Worm (Caenorhabditis elegans) whole organism, late embryonic: ENCODE measurements around the gene lido-9.
A peak's percentile ranks its signal among the peaks of the same experiment; 100 is the strongest.

Source experiments
- C08G9.2 ChIP-seq: sonication (generic microtip); optimal IDR thresholded peaks from 2 replicates; lab custom pipeline; 2016; ENCODE audit warnings: mild to moderate bottlenecking, missing genetic modification characterization, moderate library complexity, missing compliant biosample characterization
- F13H6.1 ChIP-seq: sonication (generic microtip); optimal IDR thresholded peaks from 2 replicates; lab custom pipeline; 2016; ENCODE audit warnings: missing genetic modification characterization, missing compliant biosample characterization
- K02D7.2 ChIP-seq: sonication (generic microtip); optimal IDR thresholded peaks from 2 replicates; lab custom pipeline; 2017; ENCODE audit warnings: mild to moderate bottlenecking, missing genetic modification characterization, missing compliant biosample characterization
- T23F11.4 ChIP-seq: fragments of 200-800 bp; sonication (Bioruptor generic); optimal IDR thresholded peaks from 2 replicates; lab custom pipeline; 2018; ENCODE audit warnings: mild to moderate bottlenecking, missing genetic modification characterization, missing compliant biosample characterization
- ama-1 ChIP-seq: fragments of 150-350 bp; optimal IDR thresholded peaks from 2 replicates; lab custom pipeline; 2014
- ceh-14 ChIP-seq: sonication (generic microtip); optimal IDR thresholded peaks from 2 replicates; lab custom pipeline; 2016; ENCODE audit warnings: missing genotype, missing genetic modification characterization, missing compliant biosample characterization
- ceh-19 ChIP-seq: fragments of 200-800 bp; sonication (Bioruptor generic); optimal IDR thresholded peaks from 2 replicates; lab custom pipeline; 2018; ENCODE audit warnings: mild to moderate bottlenecking, missing genetic modification characterization, missing compliant biosample characterization
- ceh-2 ChIP-seq: sonication (generic microtip); optimal IDR thresholded peaks from 2 replicates; lab custom pipeline; 2016; ENCODE audit warnings: missing genotype, missing genetic modification characterization, missing compliant biosample characterization
- ceh-30 ChIP-seq: fragments of 150-350 bp; optimal IDR thresholded peaks from 2 replicates; lab custom pipeline; 2014; ENCODE audit warnings: missing biosample characterization, missing genetic modification characterization
- ceh-31 ChIP-seq: sonication (generic microtip); optimal IDR thresholded peaks from 2 replicates; lab custom pipeline; 2016; ENCODE audit warnings: missing genetic modification characterization, missing compliant biosample characterization
- ceh-45 ChIP-seq: fragments of 200-800 bp; sonication (Bioruptor generic); IDR thresholded peaks from 2 replicates; pipeline ENCODE4 v1.3.6; 2022; ENCODE audit warnings: missing genetic modification reagents, missing genetic modification characterization, missing compliant biosample characterization
- dmd-4 ChIP-seq: sonication (generic microtip); optimal IDR thresholded peaks from 2 replicates; lab custom pipeline; 2016; ENCODE audit warnings: borderline replicate concordance, missing genetic modification characterization, missing compliant biosample characterization
- elt-2 ChIP-seq: sonication (generic microtip); optimal IDR thresholded peaks from 2 replicates; lab custom pipeline; 2016; ENCODE audit warnings: missing genetic modification reagents, missing genetic modification characterization, missing compliant biosample characterization
- ets-4 ChIP-seq: sonication (generic microtip); optimal IDR thresholded peaks from 2 replicates; lab custom pipeline; 2016; ENCODE audit warnings: missing genetic modification characterization, missing compliant biosample characterization
- fax-1 ChIP-seq: sonication (generic microtip); optimal IDR thresholded peaks from 2 replicates; lab custom pipeline; 2016; ENCODE audit warnings: missing genotype, missing genetic modification characterization, missing compliant biosample characterization
- fkh-10 ChIP-seq: fragments of 150-350 bp; optimal IDR thresholded peaks from 2 replicates; lab custom pipeline; 2014; ENCODE audit warnings: missing biosample characterization, missing genetic modification reagents, missing genetic modification characterization
- hlh-13 ChIP-seq: fragments of 200-800 bp; sonication (Bioruptor generic); optimal IDR thresholded peaks from 2 replicates; lab custom pipeline; 2018; ENCODE audit warnings: mild to moderate bottlenecking, missing genetic modification characterization, missing compliant biosample characterization
- hlh-15 ChIP-seq: sonication (generic microtip); optimal IDR thresholded peaks from 2 replicates; lab custom pipeline; 2016; ENCODE audit warnings: missing genetic modification characterization, missing compliant biosample characterization
- hlh-30 ChIP-seq: sonication (generic microtip); optimal IDR thresholded peaks from 2 replicates; lab custom pipeline; 2017; ENCODE audit warnings: antibody characterized with exemption, missing genetic modification characterization, missing compliant biosample characterization; ENCODE audit not compliant: insufficient read depth
- hlh-6 ChIP-seq: sonication (generic microtip); optimal IDR thresholded peaks from 2 replicates; lab custom pipeline; 2016; ENCODE audit warnings: missing genotype, missing genetic modification characterization, missing compliant biosample characterization
- lim-6 ChIP-seq: sonication (generic microtip); optimal IDR thresholded peaks from 2 replicates; lab custom pipeline; 2016; ENCODE audit warnings: missing genetic modification characterization, missing compliant biosample characterization
- madf-2 ChIP-seq: sonication (generic microtip); optimal IDR thresholded peaks from 2 replicates; lab custom pipeline; 2017; ENCODE audit warnings: missing genetic modification characterization, missing compliant biosample characterization
- mec-3 ChIP-seq: sonication (generic microtip); optimal IDR thresholded peaks from 2 replicates; lab custom pipeline; 2016; ENCODE audit warnings: borderline replicate concordance, missing genetic modification characterization, missing compliant biosample characterization
- nhr-11 ChIP-seq: fragments of 150-350 bp; optimal IDR thresholded peaks from 2 replicates; lab custom pipeline; 2014; ENCODE audit warnings: missing biosample characterization, missing genetic modification characterization
- odd-2 ChIP-seq: sonication (generic microtip); optimal IDR thresholded peaks from 2 replicates; lab custom pipeline; 2017; ENCODE audit warnings: antibody characterized with exemption, mild to moderate bottlenecking, missing genetic modification characterization, missing compliant biosample characterization
- pat-9 ChIP-seq: fragments of 200-800 bp; sonication (Bioruptor generic); optimal IDR thresholded peaks from 2 replicates; lab custom pipeline; 2018; ENCODE audit warnings: mild to moderate bottlenecking, missing genetic modification characterization, moderate library complexity, missing compliant biosample characterization
- ref-2 ChIP-seq: sonication (generic microtip); optimal IDR thresholded peaks from 2 replicates; lab custom pipeline; 2016; ENCODE audit warnings: missing genetic modification characterization, missing compliant biosample characterization
- rnt-1 ChIP-seq: sonication (generic microtip); optimal IDR thresholded peaks from 2 replicates; lab custom pipeline; 2016; ENCODE audit warnings: missing genetic modification characterization, missing compliant biosample characterization
- sdc-2 ChIP-seq: sonication (generic microtip); optimal IDR thresholded peaks from 2 replicates; lab custom pipeline; 2016; ENCODE audit warnings: missing genotype, missing genetic modification characterization, missing compliant biosample characterization
- tbx-2 ChIP-seq: sonication (generic microtip); optimal IDR thresholded peaks from 2 replicates; lab custom pipeline; 2016; ENCODE audit warnings: missing genetic modification characterization, missing compliant biosample characterization
- tbx-7 ChIP-seq: sonication (generic microtip); optimal IDR thresholded peaks from 2 replicates; lab custom pipeline; 2016; ENCODE audit warnings: missing genotype, missing genetic modification characterization, missing compliant biosample characterization
- unc-42 ChIP-seq: sonication (generic microtip); optimal IDR thresholded peaks from 2 replicates; lab custom pipeline; 2016; ENCODE audit warnings: missing genotype, missing genetic modification characterization, missing compliant biosample characterization
- unc-55 ChIP-seq: sonication (generic microtip); optimal IDR thresholded peaks from 2 replicates; lab custom pipeline; 2017; ENCODE audit warnings: missing biosample characterization, missing genetic modification reagents, missing genetic modification characterization
- unc-86 ChIP-seq: sonication (generic microtip); optimal IDR thresholded peaks from 2 replicates; lab custom pipeline; 2016; ENCODE audit warnings: missing genetic modification characterization, missing compliant biosample characterization
- zip-5 ChIP-seq: sonication (generic microtip); optimal IDR thresholded peaks from 2 replicates; lab custom pipeline; 2016; ENCODE audit warnings: missing genetic modification characterization, missing compliant biosample characterization

The lido-9 gene

ce11 chrII:2991555-2992083 lies 8.9 kb upstream of the lido-9 start, which contains the start of gene K08A2.2:
TSS of gene K08A2.2 (plus strand) at chrII:2991605.
- peak; percentile 49 for TF ChIP-seq ceh-31 (tag; lab: Kevin White, UChicago)
- peak; percentile 18 for TF ChIP-seq elt-2
- TF ChIP-seq fax-1 (tag; lab: Kevin White, UChicago), result peak; percentile 13
- no peak for TF ChIP-seq mec-3 (tag; lab: Kevin White, UChicago)
- peak; percentile 50 for TF ChIP-seq tbx-7
- TF ChIP-seq tbx-2, result peak; percentile 49
- TF ChIP-seq ceh-2 (tag; lab: Kevin White, UChicago), result peak; percentile 42
- TF ChIP-seq C08G9.2 (tag; lab: Kevin White, UChicago), result peak; percentile 58
- no peak for TF ChIP-seq F13H6.1 (tag; lab: Kevin White, UChicago)
- TF ChIP-seq ceh-19 (GFP tag; lab: Kevin White, UChicago), result no peak
- peak; percentile 4 for TF ChIP-seq zip-5
- peak; percentile 35 for TF ChIP-seq ref-2
- TF ChIP-seq ets-4 (tag; lab: Kevin White, UChicago), result peak; percentile 2

- TF ChIP-seq ceh-31 (tag; lab: Kevin White, UChicago) (peak; percentile 51), K02D7.2 (tag; lab: Kevin White, UChicago) (no peak), lim-6 (tag; lab: Kevin White, UChicago) (no peak)
Observed at ce11 chrII:2992300-2992699, 8.3 kb upstream of the lido-9 start.

ce11 chrII:2994590-2995392 lies 5.8 kb upstream of the lido-9 start:
- peak; percentile 32 for TF ChIP-seq pat-9 (tag; lab: Kevin White, UChicago)
- TF ChIP-seq rnt-1 (tag; lab: Kevin White, UChicago), result peak; percentile 23
- no peak for TF ChIP-seq fkh-10
- no peak for TF ChIP-seq ama-1
- peak; percentile 98 for TF ChIP-seq unc-55 (GFP tag; lab: Kevin White, UChicago)

- TF ChIP-seq madf-2 (no peak), ceh-14 (no peak), nhr-11 (no peak), unc-42 (tag; lab: Kevin White, UChicago) (no peak), dmd-4 (tag; lab: Kevin White, UChicago) (no peak), hlh-30 (tag; lab: Kevin White, UChicago) (no peak), unc-55 (GFP tag; lab: Kevin White, UChicago) (no peak)
Observed at ce11 chrII:2996721-2997120, 3.8 kb upstream of the lido-9 start, which contains the start of gene lido-8. TSS of gene lido-8 (plus strand) at chrII:2997021.

- no peak for TF ChIP-seq odd-2 (tag; lab: Kevin White, UChicago)
- no peak for TF ChIP-seq hlh-13 (GFP tag; lab: Kevin White, UChicago)
- TF ChIP-seq unc-42 (tag; lab: Kevin White, UChicago), result no peak
- TF ChIP-seq hlh-15 (tag; lab: Kevin White, UChicago), result no peak
- no peak for TF ChIP-seq unc-55 (GFP tag; lab: Kevin White, UChicago)
- TF ChIP-seq ceh-45 (GFP tag; lab: Robert Waterston, UW), result no peak
- TF ChIP-seq unc-86 (tag; lab: Kevin White, UChicago), result no peak
- TF ChIP-seq tbx-7, result no peak
- no peak for TF ChIP-seq ceh-19 (GFP tag; lab: Kevin White, UChicago)
- no peak for TF ChIP-seq T23F11.4 (GFP tag; lab: Kevin White, UChicago)
- TF ChIP-seq sdc-2 (tag; lab: Kevin White, UChicago), result no peak
- TF ChIP-seq hlh-6, result no peak
- no peak for TF ChIP-seq tbx-2
- no peak for TF ChIP-seq ceh-30 (tag; lab: Kevin White, UChicago)
Observed at ce11 chrII:2997828-2998441, 2.6 kb upstream of the lido-9 start.
